Fruit fly (Drosophila melanogaster) whole organism, embryonic: Measurements from ENCODE around the gene Mtr3.

ENCODE experiments used
- Bdp1 ChIP-seq: fragments of 200-800 bp; sonication (Bioruptor generic); optimal IDR thresholded peaks from 3 replicates; lab custom pipeline; 2016; ENCODE audit warnings: missing biosample characterization, missing genetic modification characterization
- CG10321 ChIP-seq: fragments of 200-800 bp; sonication (Bioruptor generic); IDR thresholded peaks from 2 replicates; pipeline ENCODE4 v1.3.6; 2022; ENCODE audit warnings: missing biosample characterization, missing genetic modification characterization
- CG10543 ChIP-seq: fragments of 200-800 bp; sonication (Bioruptor generic); optimal IDR thresholded peaks from 3 replicates; lab custom pipeline; 2017; ENCODE audit warnings: missing biosample characterization, mild to moderate bottlenecking, missing genetic modification characterization, moderate library complexity
- CG10654 ChIP-seq: fragments of 200-800 bp; sonication (Bioruptor generic); optimal IDR thresholded peaks from 2 replicates; lab custom pipeline; 2016; ENCODE audit warnings: missing biosample characterization, missing genetic modification characterization
- CG11247 ChIP-seq: fragments of 200-800 bp; sonication (Bioruptor generic); IDR thresholded peaks from 2 replicates; pipeline ENCODE4 v1.3.6; 2022; ENCODE audit warnings: missing biosample characterization, missing genetic modification characterization
- CG12219 ChIP-seq: fragments of 200-800 bp; sonication (Bioruptor generic); optimal IDR thresholded peaks from 3 replicates; lab custom pipeline; 2018; ENCODE audit warnings: missing biosample characterization, mild to moderate bottlenecking, missing genetic modification characterization
- CG12236 ChIP-seq: fragments of 200-800 bp; sonication (Bioruptor generic); optimal IDR thresholded peaks from 2 replicates; lab custom pipeline; 2016; ENCODE audit warnings: missing biosample characterization, missing genetic modification characterization
- CG12769 ChIP-seq: fragments of 200-800 bp; sonication (Bioruptor generic); optimal IDR thresholded peaks from 2 replicates; lab custom pipeline; 2019; ENCODE audit warnings: missing biosample characterization, mild to moderate bottlenecking, missing genetic modification characterization, moderate library complexity
- CG12942 ChIP-seq: fragments of 200-800 bp; sonication (Bioruptor generic); optimal IDR thresholded peaks from 3 replicates; lab custom pipeline; 2016; ENCODE audit warnings: missing biosample characterization, missing genetic modification characterization
- CG13424 ChIP-seq: fragments of 200-800 bp; sonication (Bioruptor generic); optimal IDR thresholded peaks from 2 replicates; lab custom pipeline; 2019; ENCODE audit warnings: missing biosample characterization, mild to moderate bottlenecking, missing genetic modification characterization, moderate library complexity
- CG15514 ChIP-seq: fragments of 200-800 bp; sonication (Bioruptor generic); optimal IDR thresholded peaks from 3 replicates; lab custom pipeline; 2017; ENCODE audit warnings: missing biosample characterization, missing genetic modification characterization, mild to moderate bottlenecking, moderate library complexity, missing genetic modification reagents
- CG18619 ChIP-seq: fragments of 200-800 bp; sonication (Bioruptor generic); optimal IDR thresholded peaks from 3 replicates; lab custom pipeline; 2017; ENCODE audit warnings: missing biosample characterization, mild to moderate bottlenecking, missing genetic modification characterization
- CG6765 ChIP-seq: fragments of 200-800 bp; sonication (Bioruptor generic); optimal IDR thresholded peaks from 3 replicates; lab custom pipeline; 2017; ENCODE audit warnings: missing biosample characterization, mild to moderate bottlenecking, missing genetic modification characterization
- CG9932 ChIP-seq: fragments of 200-800 bp; sonication (Bioruptor generic); IDR thresholded peaks from 2 replicates; pipeline ENCODE4 v1.3.6; 2022; ENCODE audit warnings: missing biosample characterization, missing genetic modification characterization
- Dad ChIP-seq: fragments of 200-800 bp; sonication (Bioruptor generic); optimal IDR thresholded peaks from 3 replicates; lab custom pipeline; 2016; ENCODE audit warnings: missing biosample characterization, missing genetic modification characterization
- Dip2 ChIP-seq: fragments of 200-800 bp; sonication (Bioruptor generic); IDR thresholded peaks from 2 replicates; pipeline ENCODE4 v1.3.6; 2022; ENCODE audit warnings: missing biosample characterization, missing genetic modification characterization
- Doc2 ChIP-seq: fragments of 200-800 bp; sonication (Bioruptor generic); IDR thresholded peaks from 2 replicates; pipeline ENCODE4 v1.3.6; 2022; ENCODE audit warnings: missing biosample characterization, missing genetic modification characterization
- Eip74EF ChIP-seq, 2 experiments: fragments of 200-800 bp in 1 of 2; fragments of >200 bp in 1 of 2; sonication (Bioruptor generic) in 1 of 2; optimal IDR thresholded peaks; 2 replicates each; lab custom pipeline; 2017 to 2019; ENCODE audit warnings: missing biosample characterization in 2 of 2, missing genetic modification characterization in 2 of 2, mild to moderate bottlenecking in 1 of 2, moderate library complexity in 1 of 2
- HLHmδ ChIP-seq: fragments of 200-800 bp; sonication (Bioruptor generic); optimal IDR thresholded peaks from 2 replicates; lab custom pipeline; 2018; ENCODE audit warnings: missing biosample characterization, mild to moderate bottlenecking, missing genetic modification characterization, moderate library complexity
- Hmr ChIP-seq: fragments of 200-800 bp; sonication (Bioruptor generic); optimal IDR thresholded peaks from 3 replicates; lab custom pipeline; 2017; ENCODE audit warnings: mild to moderate bottlenecking, missing biosample characterization, missing genetic modification reagents, missing genetic modification characterization
- Hr39 ChIP-seq: fragments of >200 bp; optimal IDR thresholded peaks from 2 replicates; lab custom pipeline; 2017
- Hr51 ChIP-seq, 2 experiments: fragments of 200-800 bp; sonication (Bioruptor generic); optimal IDR thresholded peaks; 2 replicates in 1 of 2; 3 replicates in 1 of 2; lab custom pipeline; 2016 to 2018; ENCODE audit warnings: missing biosample characterization in 2 of 2, missing genetic modification characterization in 2 of 2, mild to moderate bottlenecking in 1 of 2, moderate library complexity in 1 of 2
- Lpt ChIP-seq: fragments of >200 bp; optimal IDR thresholded peaks from 2 replicates; lab custom pipeline; 2018; ENCODE audit warnings: missing biosample characterization, missing genetic modification characterization
- NK7.1 ChIP-seq: fragments of 200-800 bp; sonication (Bioruptor generic); optimal IDR thresholded peaks from 3 replicates; lab custom pipeline; 2016; ENCODE audit warnings: missing biosample characterization, missing genetic modification characterization
- Vsx1 ChIP-seq: fragments of 200-800 bp; sonication (Bioruptor generic); optimal IDR thresholded peaks from 2 replicates; lab custom pipeline; 2017; ENCODE audit warnings: missing biosample characterization, mild to moderate bottlenecking, missing genetic modification characterization, missing genetic modification reagents
- YL-1 ChIP-seq: fragments of 200-800 bp; sonication (Bioruptor generic); optimal IDR thresholded peaks from 3 replicates; lab custom pipeline; 2017; ENCODE audit warnings: missing biosample characterization, mild to moderate bottlenecking, missing genetic modification characterization
- ap ChIP-seq: fragments of 200-800 bp; sonication (Bioruptor generic); IDR thresholded peaks from 2 replicates; pipeline ENCODE4 v1.3.6; 2022; ENCODE audit warnings: missing biosample characterization, missing genetic modification characterization
- ara ChIP-seq: fragments of 200-800 bp; sonication (Bioruptor generic); IDR thresholded peaks from 2 replicates; pipeline ENCODE4 v1.3.6; 2022; ENCODE audit warnings: missing biosample characterization, missing genetic modification characterization
- bsh ChIP-seq, 2 experiments: fragments of 200-800 bp; sonication (Bioruptor generic); optimal IDR thresholded peaks; 2 replicates each; lab custom pipeline; 2017 to 2018; ENCODE audit warnings: mild to moderate bottlenecking in 2 of 2, missing biosample characterization in 2 of 2, missing genetic modification characterization in 2 of 2, moderate library complexity in 1 of 2
- chinmo ChIP-seq: fragments of 200-800 bp; sonication (Bioruptor generic); IDR thresholded peaks from 4 replicates; pipeline ENCODE4 v1.3.6; 2022; ENCODE audit warnings: missing biosample characterization, missing genetic modification characterization; ENCODE audit not compliant: partially characterized antibody
- croc ChIP-seq: fragments of 200-800 bp; sonication (Bioruptor generic); conservative IDR thresholded peaks from 3 replicates; pipeline ENCODE4 v1.3.6; 2022; ENCODE audit warnings: missing biosample characterization, missing genetic modification characterization
- dmrt99B ChIP-seq: fragments of 200-800 bp; sonication (Bioruptor generic); optimal IDR thresholded peaks from 2 replicates; lab custom pipeline; 2018; ENCODE audit warnings: missing biosample characterization, mild to moderate bottlenecking, missing genetic modification characterization, moderate library complexity
- eve ChIP-seq, 2 experiments: fragments of >200 bp; optimal IDR thresholded peaks; 2 replicates each; lab custom pipeline; 2017; ENCODE audit warnings: missing biosample characterization in 2 of 2, missing genetic modification characterization in 2 of 2
- gfzf ChIP-seq: fragments of 200-800 bp; sonication (Bioruptor generic); optimal IDR thresholded peaks from 2 replicates; lab custom pipeline; 2016; ENCODE audit warnings: missing biosample characterization, mild to moderate bottlenecking, missing genetic modification characterization, moderate library complexity
- gro ChIP-seq: fragments of 200-800 bp; sonication (Bioruptor generic); optimal IDR thresholded peaks from 2 replicates; lab custom pipeline; 2016; ENCODE audit warnings: missing biosample characterization, missing genetic modification characterization
- jigr1 ChIP-seq: fragments of 200-800 bp; sonication (Bioruptor generic); IDR thresholded peaks from 3 replicates; pipeline ENCODE4 v1.3.6; 2022; ENCODE audit warnings: missing biosample characterization, missing genetic modification characterization
- lab ChIP-seq: fragments of 200-800 bp; sonication (Bioruptor generic); optimal IDR thresholded peaks from 3 replicates; lab custom pipeline; 2017; ENCODE audit warnings: missing biosample characterization, missing genetic modification characterization, mild to moderate bottlenecking, moderate library complexity, missing genetic modification reagents
- mam ChIP-seq: fragments of 200-800 bp; sonication (Bioruptor generic); optimal IDR thresholded peaks from 3 replicates; lab custom pipeline; 2016; ENCODE audit warnings: missing biosample characterization, missing genetic modification characterization
- nau ChIP-seq: fragments of 200-800 bp; sonication (Bioruptor generic); optimal IDR thresholded peaks from 3 replicates; lab custom pipeline; 2017; ENCODE audit warnings: missing biosample characterization, mild to moderate bottlenecking, missing genetic modification characterization, missing genetic modification reagents
- org-1 ChIP-seq: fragments of 200-800 bp; sonication (Bioruptor generic); optimal IDR thresholded peaks from 2 replicates; lab custom pipeline; 2017; ENCODE audit warnings: missing biosample characterization, missing genetic modification characterization
- pb ChIP-seq: fragments of 200-800 bp; sonication (Bioruptor generic); optimal IDR thresholded peaks from 3 replicates; lab custom pipeline; 2016; ENCODE audit warnings: missing biosample characterization, missing genetic modification characterization
- pho ChIP-seq: fragments of 200-800 bp; sonication (Bioruptor generic); optimal IDR thresholded peaks from 2 replicates; lab custom pipeline; 2016; ENCODE audit warnings: missing biosample characterization, missing genetic modification characterization
- pros ChIP-seq: fragments of 200-800 bp; sonication (Bioruptor generic); optimal IDR thresholded peaks from 3 replicates; lab custom pipeline; 2019; ENCODE audit warnings: missing biosample characterization, mild to moderate bottlenecking, missing genetic modification characterization, moderate library complexity
- repo ChIP-seq: fragments of 200-800 bp; sonication (Bioruptor generic); optimal IDR thresholded peaks from 2 replicates; lab custom pipeline; 2016; ENCODE audit warnings: missing biosample characterization, missing genetic modification characterization
- sob ChIP-seq: fragments of 200-800 bp; sonication (Bioruptor generic); IDR thresholded peaks from 2 replicates; pipeline ENCODE4 v1.3.6; 2022; ENCODE audit warnings: missing biosample characterization, missing genetic modification characterization
- sr ChIP-seq: fragments of 200-800 bp; sonication (Bioruptor generic); IDR thresholded peaks from 3 replicates; pipeline ENCODE4 v1.3.6; 2022; ENCODE audit warnings: missing biosample characterization, missing genetic modification characterization
- stwl ChIP-seq: fragments of 200-800 bp; sonication (Bioruptor generic); optimal IDR thresholded peaks from 3 replicates; lab custom pipeline; 2018; ENCODE audit warnings: missing biosample characterization, mild to moderate bottlenecking, missing genetic modification characterization, moderate library complexity
- unc-4 ChIP-seq: fragments of 200-800 bp; sonication (Bioruptor generic); IDR thresholded peaks from 2 replicates; pipeline ENCODE4 v1.3.6; 2022; ENCODE audit warnings: missing biosample characterization, missing genetic modification characterization; ENCODE audit not compliant: partially characterized antibody
- zen2 ChIP-seq: fragments of 200-800 bp; sonication (Bioruptor generic); IDR thresholded peaks from 3 replicates; pipeline ENCODE4 v1.3.6; 2022; ENCODE audit warnings: missing biosample characterization, missing genetic modification characterization; ENCODE audit not compliant: partially characterized antibody

Gene Mtr3

dm6 chr3L:19896892-19897684 is 16.4 kb downstream of the Mtr3 start (continued):
- TF ChIP-seq Dad (GFP tag; lab: Kevin White, UChicago) (peak; percentile 11), CG10543 (GFP tag; lab: Kevin White, UChicago) (peak; percentile 62), CG12769 (tag; lab: Kevin White, UChicago) (no peak), lab (GFP tag; lab: Kevin White, UChicago) (peak; percentile 33), Doc2 (GFP tag; lab: Robert Waterston, UW) (no peak), eve (GFP tag; optimal IDR thresholded peaks at IDR 0.05; lab: Kevin White, UChicago) (no peak), org-1 (GFP tag; lab: Kevin White, UChicago) (no peak), sr (GFP tag; lab: Robert Waterston, UW) (no peak), Vsx1 (no peak), ara (no peak; the same call in 1 of the 2 replicates), CG9932 (GFP tag; lab: Robert Waterston, UW) (peak; percentile 35), Bdp1 (GFP tag; lab: Kevin White, UChicago) (no peak), NK7.1 (GFP tag; lab: Kevin White, UChicago) (no peak), gro (GFP tag; lab: Kevin White, UChicago) (no peak), pros (GFP tag; lab: Kevin White, UChicago) (no peak), croc (GFP tag; lab: Robert Waterston, UW) (no peak), sob (GFP tag; lab: Robert Waterston, UW) (no peak), pb (GFP tag; lab: Kevin White, UChicago) (no peak), unc-4 (GFP tag; lab: Robert Waterston, UW) (no peak), CG13424 (peak; percentile 7), repo (GFP tag; lab: Kevin White, UChicago) (no peak), mam (GFP tag; lab: Kevin White, UChicago) (no peak), ap (GFP tag; lab: Robert Waterston, UW) (no peak), CG11247 (GFP tag; lab: Robert Waterston, UW) (no peak), chinmo (GFP tag; lab: Robert Waterston, UW) (peak; percentile 74; the same call in 2 of the 4 replicates), gfzf (GFP tag; lab: Kevin White, UChicago) (peak; percentile 3), bsh (GFP tag; optimal IDR thresholded peaks at IDR 0.05; lab: Kevin White, UChicago) (peak; percentile 20 to 57), Lpt (GFP tag; lab: Kevin White, UChicago) (no peak), HLHmδ (GFP tag; lab: Kevin White, UChicago) (peak; percentile 51), CG18619 (no peak), pho (GFP tag; lab: Kevin White, UChicago) (peak; percentile 24), CG12236 (GFP tag; lab: Kevin White, UChicago) (no peak), CG12219 (no peak), Dip2 (no peak), YL-1 (GFP tag; lab: Kevin White, UChicago) (peak; percentile 21), CG12942 (GFP tag; lab: Kevin White, UChicago) (no peak), CG10654 (GFP tag; lab: Kevin White, UChicago) (no peak), Eip74EF (GFP tag; optimal IDR thresholded peaks at IDR 0.05; lab: Kevin White, UChicago) (no peak), zen2 (GFP tag; lab: Robert Waterston, UW) (peak; percentile 39; the same call in 2 of the 3 replicates), CG15514 (GFP tag; lab: Kevin White, UChicago) (peak; percentile 34), stwl (tag; lab: Kevin White, UChicago) (peak; percentile 66), Hmr (GFP tag; lab: Kevin White, UChicago) (peak; percentile 55), CG10321 (GFP tag; lab: Robert Waterston, UW) (no peak), dmrt99B (tag; lab: Kevin White, UChicago) (no peak), Hr51 (GFP tag; optimal IDR thresholded peaks at IDR 0.05; lab: Kevin White, UChicago) (no peak), nau (GFP tag; lab: Kevin White, UChicago) (no peak), CG6765 (no peak), jigr1 (GFP tag; lab: Robert Waterston, UW) (no peak), Hr39 (lab: Kevin White, UChicago) (no peak)
